Worm (Caenorhabditis elegans): Measurements from ENCODE around the gene Y55F3C.9.

Gene Y55F3C.9

DNA sequence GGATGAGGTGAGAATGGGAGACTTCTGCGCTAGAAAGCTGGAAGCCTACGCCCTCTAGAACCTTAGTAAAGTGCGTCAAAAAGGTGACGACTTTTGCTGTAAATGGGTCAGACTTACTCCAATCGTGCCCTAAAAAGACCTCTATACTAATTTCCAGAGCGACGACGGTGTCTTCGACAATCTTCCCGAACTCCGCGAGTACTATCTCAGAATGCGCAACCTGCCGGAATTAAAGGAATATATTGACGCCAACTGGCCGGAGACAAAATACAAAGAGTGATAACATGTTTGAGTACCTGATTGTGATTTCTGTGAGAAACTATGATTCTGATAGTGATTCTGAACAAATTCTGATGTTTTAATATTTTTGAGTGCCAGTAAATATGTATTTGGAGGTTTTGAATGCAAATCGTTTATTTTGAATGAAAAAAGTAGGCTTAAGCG is 34.0 kb upstream of the Y55F3C.9 start:
- no peak for TF ChIP-seq mep-1 (tag; optimal IDR thresholded peaks at IDR 0.05)
- TF ChIP-seq unc-39 (tag; optimal IDR thresholded peaks at IDR 0.05), result no peak
- no peak for TF ChIP-seq mls-2 (tag; optimal IDR thresholded peaks at IDR 0.05)
- TF ChIP-seq pha-4 (tag; optimal IDR thresholded peaks at IDR 0.05), result no peak
- TF ChIP-seq unc-120 (tag; optimal IDR thresholded peaks at IDR 0.05; ENCODE audit: poor library complexity, severe bottlenecking), result no peak
- no peak for TF ChIP-seq drap-1 (GFP tag; optimal IDR thresholded peaks at IDR 0.05)
- no peak for TF ChIP-seq ceh-83 (GFP tag; optimal IDR thresholded peaks at IDR 0.05)
- no peak for TF ChIP-seq mab-5 (tag; optimal IDR thresholded peaks at IDR 0.05)
- no peak for TF ChIP-seq ceh-43 (GFP tag; optimal IDR thresholded peaks at IDR 0.05)
- no peak for TF ChIP-seq unc-62 (GFP tag; optimal IDR thresholded peaks at IDR 0.05)
- no peak for TF ChIP-seq bed-3 (GFP tag; optimal IDR thresholded peaks at IDR 0.05)
- TF ChIP-seq lin-32 (GFP tag; optimal IDR thresholded peaks at IDR 0.05), result no peak
- TF ChIP-seq nhr-2 (tag; optimal IDR thresholded peaks at IDR 0.05), result no peak
- no peak for TF ChIP-seq ceh-39 (tag; optimal IDR thresholded peaks at IDR 0.05)
- TF ChIP-seq zip-8 (tag; optimal IDR thresholded peaks at IDR 0.05), result no peak
- no peak for TF ChIP-seq flh-1 (GFP tag; optimal IDR thresholded peaks at IDR 0.05)
- no peak for TF ChIP-seq snpc-4 (tag; optimal IDR thresholded peaks at IDR 0.05)
- TF ChIP-seq sptf-1 (tag; optimal IDR thresholded peaks at IDR 0.05), result no peak

DNA sequence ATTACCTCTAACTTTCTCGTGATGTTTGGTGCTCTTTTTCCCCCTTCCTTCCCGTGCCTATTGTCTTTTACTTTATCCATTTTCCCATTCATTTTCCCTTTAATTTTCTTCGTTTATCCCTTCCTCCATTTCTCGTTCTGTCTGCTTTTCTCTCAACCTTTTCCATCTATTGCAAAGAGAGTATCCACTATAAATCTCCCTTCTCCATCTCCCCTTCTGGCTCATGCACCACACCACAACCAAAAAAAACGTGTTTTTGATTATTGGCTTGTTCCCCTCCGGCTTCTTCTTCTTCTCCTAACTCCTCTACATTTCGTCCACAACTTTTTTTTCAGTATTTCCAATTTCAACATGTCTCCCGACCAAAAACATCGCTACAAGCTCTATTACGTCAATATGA is 32.3 kb upstream of the Y55F3C.9 start, which contains the start of gene gst-40:
Gene gst-40, plus strand, starts transcription at position 236 of the 400 bp plus-strand sequence.
- TF ChIP-seq mep-1 (tag; optimal IDR thresholded peaks at IDR 0.05) (no peak), pha-4 (tag; optimal IDR thresholded peaks at IDR 0.05) (no peak), blmp-1 (tag; optimal IDR thresholded peaks at IDR 0.05) (no peak), ceh-83 (GFP tag; optimal IDR thresholded peaks at IDR 0.05) (no peak), nhr-237 (tag; optimal IDR thresholded peaks at IDR 0.05) (no peak)

DNA sequence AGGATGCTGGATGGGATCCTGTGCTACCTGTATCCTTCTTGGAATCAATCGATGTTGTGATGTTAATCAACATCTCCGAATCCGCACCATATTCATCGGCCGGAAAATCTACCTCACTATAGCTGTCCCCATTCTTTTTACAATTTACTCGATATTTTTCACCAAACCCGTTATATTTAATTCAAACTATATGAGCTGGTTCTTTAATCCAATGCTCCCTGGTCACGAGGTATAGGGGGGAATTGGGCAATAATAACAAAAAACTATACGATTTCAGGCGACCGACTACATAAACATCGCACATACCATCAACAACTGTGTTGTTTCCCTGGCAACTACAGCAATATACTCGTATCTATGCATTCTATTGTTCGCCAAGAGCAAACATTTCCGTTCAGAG is 29.6 kb upstream of the Y55F3C.9 start:
- TF ChIP-seq ces-1 (GFP tag; optimal IDR thresholded peaks at IDR 0.05) (no peak), sptf-1 (tag; optimal IDR thresholded peaks at IDR 0.05) (no peak), nhr-12 (tag; optimal IDR thresholded peaks at IDR 0.05) (no peak), unc-39 (tag; optimal IDR thresholded peaks at IDR 0.05) (no peak), zip-8 (tag; optimal IDR thresholded peaks at IDR 0.05) (no peak), ham-2 (GFP tag; optimal IDR thresholded peaks at IDR 0.05) (no peak), lin-32 (GFP tag; optimal IDR thresholded peaks at IDR 0.05) (no peak), hlh-1 (tag; optimal IDR thresholded peaks at IDR 0.05) (no peak), ztf-11 (tag; optimal IDR thresholded peaks at IDR 0.05) (no peak), drap-1 (GFP tag; optimal IDR thresholded peaks at IDR 0.05) (no peak), bed-3 (GFP tag; optimal IDR thresholded peaks at IDR 0.05) (no peak), nhr-2 (tag; optimal IDR thresholded peaks at IDR 0.05) (no peak), M03D4.4 (tag; optimal IDR thresholded peaks at IDR 0.05) (no peak), unc-62 (GFP tag; optimal IDR thresholded peaks at IDR 0.05) (no peak), ceh-43 (GFP tag; optimal IDR thresholded peaks at IDR 0.05) (no peak), blmp-1 (tag; optimal IDR thresholded peaks at IDR 0.05) (no peak), mep-1 (tag; optimal IDR thresholded peaks at IDR 0.05) (no peak), nhr-237 (tag; optimal IDR thresholded peaks at IDR 0.05) (no peak), lsy-2 (tag; optimal IDR thresholded peaks at IDR 0.05) (no peak)

DNA sequence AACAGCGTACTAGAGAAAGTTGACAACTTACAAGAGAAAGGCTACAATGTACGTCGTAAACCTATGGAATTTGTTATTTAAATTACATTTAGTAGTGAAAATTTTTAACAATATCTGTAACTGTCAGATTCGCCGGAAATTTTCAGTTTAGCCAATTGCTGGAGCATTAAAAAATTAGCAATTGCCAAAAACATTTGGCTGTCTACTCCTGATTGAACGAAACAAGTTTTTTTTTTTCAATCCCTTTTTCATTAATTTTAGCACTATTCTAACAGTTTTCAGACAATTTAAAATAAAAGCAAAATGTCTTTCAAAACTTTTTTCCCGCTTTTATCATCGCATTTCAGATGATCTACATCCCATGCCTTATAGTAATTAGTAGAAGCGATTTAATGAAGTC is 29.0 kb upstream of the Y55F3C.9 start:
- no peak for TF ChIP-seq pha-4 (tag; optimal IDR thresholded peaks at IDR 0.05)
- TF ChIP-seq mls-2 (tag; optimal IDR thresholded peaks at IDR 0.05), result no peak
- no peak for TF ChIP-seq drap-1 (GFP tag; optimal IDR thresholded peaks at IDR 0.05)
- TF ChIP-seq ceh-43 (GFP tag; optimal IDR thresholded peaks at IDR 0.05), result no peak
- no peak for TF ChIP-seq lsy-2 (tag; optimal IDR thresholded peaks at IDR 0.05)
- TF ChIP-seq flh-1 (GFP tag; optimal IDR thresholded peaks at IDR 0.05), result no peak
- no peak for TF ChIP-seq nhr-237 (tag; optimal IDR thresholded peaks at IDR 0.05)
- TF ChIP-seq ham-2 (GFP tag; optimal IDR thresholded peaks at IDR 0.05), result no peak
- no peak for TF ChIP-seq nhr-2 (tag; optimal IDR thresholded peaks at IDR 0.05)

DNA sequence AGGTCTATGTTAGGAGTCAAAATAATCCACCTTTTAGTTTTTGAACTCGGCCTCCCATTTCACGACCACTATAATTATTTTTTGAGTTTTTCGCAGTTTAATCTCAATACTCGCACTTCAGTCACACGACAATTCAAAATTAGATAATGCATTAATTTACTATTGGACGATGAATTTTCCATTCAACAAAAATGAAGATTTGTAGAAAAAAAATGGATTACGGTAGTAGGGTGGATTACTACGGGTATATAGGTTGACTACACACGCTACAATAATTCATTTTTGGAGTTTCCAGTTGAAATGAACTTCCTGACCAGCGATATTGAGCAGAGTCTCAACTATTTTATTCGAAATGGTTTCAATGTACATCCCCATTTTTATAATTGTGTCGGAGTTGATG is 28.4 kb upstream of the Y55F3C.9 start, which contains the start of gene srt-23:
Gene srt-23, plus strand, starts transcription at position 301 of the 400 bp plus-strand sequence.
- no peak for TF ChIP-seq nhr-28 (tag; optimal IDR thresholded peaks at IDR 0.05)
- no peak for TF ChIP-seq ceh-83 (GFP tag; optimal IDR thresholded peaks at IDR 0.05)
- TF ChIP-seq flh-1 (GFP tag; optimal IDR thresholded peaks at IDR 0.05), result no peak
- TF ChIP-seq ham-2 (GFP tag; optimal IDR thresholded peaks at IDR 0.05), result no peak
- no peak for TF ChIP-seq unc-39 (tag; optimal IDR thresholded peaks at IDR 0.05)
- TF ChIP-seq nhr-237 (tag; optimal IDR thresholded peaks at IDR 0.05), result no peak
- TF ChIP-seq sem-2 (GFP tag; optimal IDR thresholded peaks at IDR 0.05), result no peak
- TF ChIP-seq mls-2 (tag; optimal IDR thresholded peaks at IDR 0.05), result no peak
- no peak for TF ChIP-seq blmp-1 (tag; optimal IDR thresholded peaks at IDR 0.05)
- no peak for TF ChIP-seq nhr-76 (tag; optimal IDR thresholded peaks at IDR 0.05)
- TF ChIP-seq ceh-39 (tag; optimal IDR thresholded peaks at IDR 0.05), result no peak
- no peak for TF ChIP-seq pha-4 (tag; optimal IDR thresholded peaks at IDR 0.05)
- no peak for TF ChIP-seq tbx-8 (GFP tag; optimal IDR thresholded peaks at IDR 0.05)
- no peak for TF ChIP-seq hlh-1 (tag; optimal IDR thresholded peaks at IDR 0.05)
- no peak for TF ChIP-seq M03D4.4 (tag; optimal IDR thresholded peaks at IDR 0.05)
- no peak for TF ChIP-seq drap-1 (GFP tag; optimal IDR thresholded peaks at IDR 0.05)
- TF ChIP-seq snpc-4 (tag; optimal IDR thresholded peaks at IDR 0.05), result no peak
- TF ChIP-seq elt-1 (tag; optimal IDR thresholded peaks at IDR 0.05; ENCODE audit: borderline replicate concordance, insufficient read depth), result no peak

Measured in whole organism, mixed stage, embryonic.